Fruit fly (Drosophila melanogaster): ENCODE results near the gene CG13667.

CG13667 gene

dm6 chr3L:8441745-8442575 lies 36.7 kb downstream of the CG13667 start, which contains the start of gene Unr:
Unr (minus strand) TSS chr3L:8442381.
- TF ChIP-seq Hr96 (GFP tag; optimal IDR thresholded peaks at IDR 0.05) (no peak), Crg-1 (GFP tag; optimal IDR thresholded peaks at IDR 0.05) (peak; percentile 91), CG11617 (GFP tag; optimal IDR thresholded peaks at IDR 0.05) (peak; percentile 79), pad (GFP tag; optimal IDR thresholded peaks at IDR 0.05) (peak; percentile 73), bab1 (GFP tag; optimal IDR thresholded peaks at IDR 0.05) (peak; percentile 85), Clk (GFP tag; optimal IDR thresholded peaks at IDR 0.05) (peak; percentile 38), CG7101 (tag; optimal IDR thresholded peaks at IDR 0.05) (peak; percentile 82), tj (GFP tag; optimal IDR thresholded peaks at IDR 0.05) (peak; percentile 88), CG5204 (GFP tag; optimal IDR thresholded peaks at IDR 0.05) (no peak), CG7045 (GFP tag; optimal IDR thresholded peaks at IDR 0.05) (peak; percentile 61), Mnt (GFP tag; optimal IDR thresholded peaks at IDR 0.05) (peak; percentile 80), CG14711 (tag; optimal IDR thresholded peaks at IDR 0.05) (peak; percentile 65), CG33017 (tag; optimal IDR thresholded peaks at IDR 0.05) (peak; percentile 71), cnc (optimal IDR thresholded peaks at IDR 0.05) (no peak), CG1620 (GFP tag; optimal IDR thresholded peaks at IDR 0.05) (peak; percentile 94), toe (GFP tag; optimal IDR thresholded peaks at IDR 0.05) (no peak), cic (GFP tag; optimal IDR thresholded peaks at IDR 0.05) (peak; percentile 96), CG12768 (GFP tag; optimal IDR thresholded peaks at IDR 0.05) (peak; percentile 81), ovo (GFP tag; optimal IDR thresholded peaks at IDR 0.05) (peak; percentile 79)

- no peak for TF ChIP-seq CG5204 (GFP tag; optimal IDR thresholded peaks at IDR 0.05)
- TF ChIP-seq CG33017 (tag; optimal IDR thresholded peaks at IDR 0.05) = no peak
- no peak for TF ChIP-seq CG7045 (GFP tag; optimal IDR thresholded peaks at IDR 0.05)
- TF ChIP-seq toe (GFP tag; optimal IDR thresholded peaks at IDR 0.05) = no peak
- peak; percentile 61 for TF ChIP-seq CG14711 (tag; optimal IDR thresholded peaks at IDR 0.05)
- no peak for TF ChIP-seq Mnt (GFP tag; optimal IDR thresholded peaks at IDR 0.05)
- no peak for TF ChIP-seq CG1620 (GFP tag; optimal IDR thresholded peaks at IDR 0.05)
- no peak for TF ChIP-seq Hr96 (GFP tag; optimal IDR thresholded peaks at IDR 0.05)
- peak; percentile 3 for TF ChIP-seq CG11617 (GFP tag; optimal IDR thresholded peaks at IDR 0.05)
- TF ChIP-seq ovo (GFP tag; optimal IDR thresholded peaks at IDR 0.05) = no peak
- TF ChIP-seq Clk (GFP tag; optimal IDR thresholded peaks at IDR 0.05) = no peak
- TF ChIP-seq Crg-1 (GFP tag; optimal IDR thresholded peaks at IDR 0.05) = no peak
- TF ChIP-seq kay (GFP tag; ENCODE audit: borderline replicate concordance) = no peak
- TF ChIP-seq pad (GFP tag; optimal IDR thresholded peaks at IDR 0.05) = no peak
- TF ChIP-seq CG7101 (tag; optimal IDR thresholded peaks at IDR 0.05) = peak; percentile 29
- no peak for TF ChIP-seq cnc (optimal IDR thresholded peaks at IDR 0.05)
- peak; percentile 64 for TF ChIP-seq bab1 (GFP tag; optimal IDR thresholded peaks at IDR 0.05)
- TF ChIP-seq CG12768 (GFP tag; optimal IDR thresholded peaks at IDR 0.05) = no peak
- TF ChIP-seq cic (GFP tag; optimal IDR thresholded peaks at IDR 0.05) = peak; percentile 0
- TF ChIP-seq tj (GFP tag; optimal IDR thresholded peaks at IDR 0.05) = no peak
Observed at dm6 chr3L:8445027-8445426, 39.8 kb downstream of the CG13667 start.

dm6 chr3L:8446050-8446781 lies 41.0 kb downstream of the CG13667 start:
- TF ChIP-seq tj (GFP tag; optimal IDR thresholded peaks at IDR 0.05) (peak; percentile 98), pad (GFP tag; optimal IDR thresholded peaks at IDR 0.05) (no peak), bab1 (GFP tag; optimal IDR thresholded peaks at IDR 0.05) (no peak)

dm6 chr3L:8447795-8448516 lies 42.7 kb downstream of the CG13667 start:
- TF ChIP-seq toe (GFP tag; optimal IDR thresholded peaks at IDR 0.05) = no peak
- no peak for TF ChIP-seq CG14711 (tag; optimal IDR thresholded peaks at IDR 0.05)
- no peak for TF ChIP-seq Mnt (GFP tag; optimal IDR thresholded peaks at IDR 0.05)
- no peak for TF ChIP-seq Crg-1 (GFP tag; optimal IDR thresholded peaks at IDR 0.05)
- peak; percentile 54 for TF ChIP-seq cic (GFP tag; optimal IDR thresholded peaks at IDR 0.05)
- TF ChIP-seq cnc (optimal IDR thresholded peaks at IDR 0.05) = no peak
- peak; percentile 7 for TF ChIP-seq CG33017 (tag; optimal IDR thresholded peaks at IDR 0.05)
- peak; percentile 35 for TF ChIP-seq CG7045 (GFP tag; optimal IDR thresholded peaks at IDR 0.05)
- peak; percentile 46 for TF ChIP-seq tj (GFP tag; optimal IDR thresholded peaks at IDR 0.05)
- peak; percentile 87 for TF ChIP-seq kay (GFP tag; ENCODE audit: borderline replicate concordance)
- no peak for TF ChIP-seq ovo (GFP tag; optimal IDR thresholded peaks at IDR 0.05)
- no peak for TF ChIP-seq CG1620 (GFP tag; optimal IDR thresholded peaks at IDR 0.05)
- no peak for TF ChIP-seq Hr96 (GFP tag; optimal IDR thresholded peaks at IDR 0.05)
- TF ChIP-seq CG11617 (GFP tag; optimal IDR thresholded peaks at IDR 0.05) = no peak
- no peak for TF ChIP-seq CG5204 (GFP tag; optimal IDR thresholded peaks at IDR 0.05)
- peak; percentile 21 for TF ChIP-seq CG7101 (tag; optimal IDR thresholded peaks at IDR 0.05)
- peak; percentile 18 for TF ChIP-seq CG12768 (GFP tag; optimal IDR thresholded peaks at IDR 0.05)
- TF ChIP-seq Clk (GFP tag; optimal IDR thresholded peaks at IDR 0.05) = no peak
- no peak for TF ChIP-seq pad (GFP tag; optimal IDR thresholded peaks at IDR 0.05)
- no peak for TF ChIP-seq bab1 (GFP tag; optimal IDR thresholded peaks at IDR 0.05)

- TF ChIP-seq CG33017 (tag; optimal IDR thresholded peaks at IDR 0.05) = no peak
- peak; percentile 2 for TF ChIP-seq bab1 (GFP tag; optimal IDR thresholded peaks at IDR 0.05)
- peak; percentile 19 for TF ChIP-seq CG12768 (GFP tag; optimal IDR thresholded peaks at IDR 0.05)
- peak; percentile 16 for TF ChIP-seq CG7101 (tag; optimal IDR thresholded peaks at IDR 0.05)
- peak; percentile 10 for TF ChIP-seq CG14711 (tag; optimal IDR thresholded peaks at IDR 0.05)
- no peak for TF ChIP-seq CG1620 (GFP tag; optimal IDR thresholded peaks at IDR 0.05)
- no peak for TF ChIP-seq CG11617 (GFP tag; optimal IDR thresholded peaks at IDR 0.05)
- no peak for TF ChIP-seq Mnt (GFP tag; optimal IDR thresholded peaks at IDR 0.05)
- no peak for TF ChIP-seq cnc (optimal IDR thresholded peaks at IDR 0.05)
- TF ChIP-seq CG5204 (GFP tag; optimal IDR thresholded peaks at IDR 0.05) = no peak
- TF ChIP-seq Hr96 (GFP tag; optimal IDR thresholded peaks at IDR 0.05) = no peak
- TF ChIP-seq toe (GFP tag; optimal IDR thresholded peaks at IDR 0.05) = no peak
Observed at dm6 chr3L:8448517-8448889, 43.2 kb downstream of the CG13667 start.

All from whole organism, adult.